Fruit fly (Drosophila melanogaster): ENCODE results near the gene Pbp95.
A peak's percentile ranks its signal among the peaks of the same experiment; 100 is the strongest.

Pbp95 gene

DNA sequence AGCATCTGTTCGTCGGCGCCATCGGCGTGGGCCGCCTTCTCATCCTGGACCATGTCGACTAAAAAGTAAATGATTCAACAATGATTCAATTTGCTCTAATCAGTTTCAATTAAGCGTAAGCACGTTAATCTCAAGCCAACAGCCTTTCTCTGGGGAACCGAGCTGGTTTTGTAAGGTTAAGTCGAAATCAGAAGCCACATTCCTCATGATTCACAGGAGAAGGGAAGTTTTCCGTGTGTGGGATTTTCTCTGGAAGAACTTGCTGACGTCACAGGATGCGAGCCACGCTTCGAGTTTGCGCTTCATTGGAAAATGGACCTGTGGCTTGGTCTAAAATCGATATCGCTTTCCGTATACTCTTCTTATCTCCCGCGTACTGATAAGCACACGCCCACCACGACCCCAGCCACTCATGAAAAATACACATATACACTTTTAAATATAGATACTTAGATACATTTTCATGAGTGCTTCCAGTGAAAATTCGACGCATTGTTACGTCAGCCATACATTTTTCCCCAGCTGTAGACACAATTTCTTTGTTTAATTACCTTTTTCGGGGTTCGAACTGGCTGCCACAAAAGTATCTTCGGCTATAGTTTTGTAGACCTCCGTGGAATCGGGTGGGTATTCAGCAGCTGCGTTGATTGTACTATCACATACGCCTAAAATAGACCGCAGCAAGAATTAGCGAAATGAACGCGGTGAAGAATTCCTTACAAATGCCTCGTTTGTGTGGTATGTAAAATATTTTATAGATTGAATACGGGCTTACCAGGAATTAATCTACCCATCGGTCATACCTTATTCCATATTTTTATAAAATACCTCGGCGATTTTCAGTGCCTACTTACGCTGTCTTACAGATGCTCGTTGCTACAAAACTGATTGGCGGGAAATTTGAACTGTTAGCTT is 36.3 kb upstream of the Pbp95 start (continued):
- no peak for TF ChIP-seq zen2 (GFP tag; IDR thresholded peaks at IDR 0.05; ENCODE audit: partially characterized antibody)
- no peak for TF ChIP-seq Hr78 (GFP tag; optimal IDR thresholded peaks at IDR 0.05)
- 0 out of 2 replicates have a peak, but pooled peaks have one; percentile 36 for TF ChIP-seq Scr (GFP tag; IDR thresholded peaks at IDR 0.05; ENCODE audit: partially characterized antibody)
- TF ChIP-seq CG15601 (tag; optimal IDR thresholded peaks at IDR 0.05) = peak; percentile 44
- TF ChIP-seq kni (GFP tag; optimal IDR thresholded peaks at IDR 0.05) = peak; percentile 57
- TF ChIP-seq E2f1 (GFP tag; IDR thresholded peaks at IDR 0.05) = no peak
- no peak for TF ChIP-seq CG14050 (GFP tag; IDR thresholded peaks at IDR 0.05)
- no peak for TF ChIP-seq CG6765 (GFP tag; optimal IDR thresholded peaks at IDR 0.05)
- TF ChIP-seq CG9932 (GFP tag; IDR thresholded peaks at IDR 0.05) = no peak
- no peak for TF ChIP-seq CG8478 (optimal IDR thresholded peaks at IDR 0.05)
- TF ChIP-seq CG6272 (GFP tag; IDR thresholded peaks at IDR 0.05) = no peak
- no peak for TF ChIP-seq ftz-f1 (GFP tag; optimal IDR thresholded peaks at IDR 0.05)
- no peak for TF ChIP-seq Eip74EF (GFP tag; optimal IDR thresholded peaks at IDR 0.05)
- peak in 1 of 2 experiments; percentile 9 for TF ChIP-seq dpn (GFP tag; optimal IDR thresholded peaks at IDR 0.05)
- TF ChIP-seq Optix (GFP tag; IDR thresholded peaks at IDR 0.05) = no peak
- TF ChIP-seq dysf (GFP tag; IDR thresholded peaks at IDR 0.05) = no peak
- no peak for TF ChIP-seq CG4730 (GFP tag; IDR thresholded peaks at IDR 0.05)
- peak; percentile 99 for TF ChIP-seq CG18011 (GFP tag; optimal IDR thresholded peaks at IDR 0.05)
- TF ChIP-seq hbn (GFP tag; IDR thresholded peaks at IDR 0.05; ENCODE audit: partially characterized antibody) = no peak
- no peak for TF ChIP-seq CG30403 (GFP tag; optimal IDR thresholded peaks at IDR 0.05)
- TF ChIP-seq Doc2 (GFP tag; IDR thresholded peaks at IDR 0.05) = no peak
- no peak for TF ChIP-seq CG10366 (GFP tag; IDR thresholded peaks at IDR 0.05)
- no peak for TF ChIP-seq D19B (GFP tag; optimal IDR thresholded peaks at IDR 0.05)
- no peak for TF ChIP-seq Lpt (GFP tag; optimal IDR thresholded peaks at IDR 0.05)
- TF ChIP-seq scrt (GFP tag; optimal IDR thresholded peaks at IDR 0.05) = peak; percentile 65
- TF ChIP-seq fd102C (GFP tag; optimal IDR thresholded peaks at IDR 0.05) = no peak
- TF ChIP-seq CG3281 (GFP tag; optimal IDR thresholded peaks at IDR 0.05) = peak; percentile 24
- TF ChIP-seq ranshi (GFP tag; IDR thresholded peaks at IDR 0.05) = no peak
- TF ChIP-seq CG6254 (GFP tag; optimal IDR thresholded peaks at IDR 0.05) = no peak
- TF ChIP-seq CG9437 (GFP tag; optimal IDR thresholded peaks at IDR 0.05) = peak; percentile 3
- TF ChIP-seq HLH3B (GFP tag; IDR thresholded peaks at IDR 0.05) = no peak
- no peak for TF ChIP-seq CG2889 (GFP tag; IDR thresholded peaks at IDR 0.05)
- TF ChIP-seq CG3847 (GFP tag; IDR thresholded peaks at IDR 0.05) = no peak
- peak; percentile 29 for TF ChIP-seq wek (GFP tag; optimal IDR thresholded peaks at IDR 0.05)
- TF ChIP-seq CG5245 (GFP tag; optimal IDR thresholded peaks at IDR 0.05) = no peak
- TF ChIP-seq bowl (GFP tag; IDR thresholded peaks at IDR 0.05) = no peak
- TF ChIP-seq CG10321 (GFP tag; IDR thresholded peaks at IDR 0.05) = no peak
- TF ChIP-seq sna (GFP tag; IDR thresholded peaks at IDR 0.05; ENCODE audit: partially characterized antibody) = no peak
- no peak for TF ChIP-seq Sox102F (GFP tag; optimal IDR thresholded peaks at IDR 0.05)
- TF ChIP-seq CG17612 (GFP tag; IDR thresholded peaks at IDR 0.05) = no peak
- no peak for TF ChIP-seq CG4404 (GFP tag; IDR thresholded peaks at IDR 0.05)
- no peak for TF ChIP-seq kay (GFP tag; optimal IDR thresholded peaks at IDR 0.05)
- peak; percentile 10 for TF ChIP-seq CG12155 (GFP tag; optimal IDR thresholded peaks at IDR 0.05)
- no peak for TF ChIP-seq CG4282 (GFP tag; optimal IDR thresholded peaks at IDR 0.05)
- no peak for TF ChIP-seq Mrtf (GFP tag; IDR thresholded peaks at IDR 0.05)
- no peak for TF ChIP-seq Ssrp (tag; optimal IDR thresholded peaks at IDR 0.05)
- no peak for TF ChIP-seq Gsc (GFP tag; IDR thresholded peaks at IDR 0.05)
- TF ChIP-seq br (optimal IDR thresholded peaks at IDR 0.05) = no peak
- TF ChIP-seq ewg (GFP tag; optimal IDR thresholded peaks at IDR 0.05) = no peak
- no peak for TF ChIP-seq CG14860 (GFP tag; IDR thresholded peaks at IDR 0.05; ENCODE audit: partially characterized antibody)

Measured in whole organism, embryonic.